Fruit fly (Drosophila melanogaster) whole organism, prepupa: Measurements from ENCODE around the gene Cand1.

ENCODE experiments used
- Blimp-1 ChIP-seq: fragments of 200-800 bp; sonication (Bioruptor generic); optimal IDR thresholded peaks from 3 replicates; lab custom pipeline; 2017; ENCODE audit warnings: missing biosample characterization, missing genetic modification characterization, mild to moderate bottlenecking, moderate library complexity, missing genetic modification reagents
- CG10631 ChIP-seq: fragments of 200-800 bp; sonication (Bioruptor generic); optimal IDR thresholded peaks from 2 replicates; lab custom pipeline; 2016; ENCODE audit warnings: missing biosample characterization, missing genetic modification characterization
- CG10669 ChIP-seq: fragments of 200-800 bp; sonication (Bioruptor generic); optimal IDR thresholded peaks from 3 replicates; lab custom pipeline; 2018; ENCODE audit warnings: missing biosample characterization, mild to moderate bottlenecking, missing genetic modification characterization, moderate library complexity
- CG11294 ChIP-seq: fragments of 200-800 bp; sonication (Bioruptor generic); IDR thresholded peaks from 2 replicates; pipeline ENCODE4 v1.3.6; 2022; ENCODE audit warnings: missing biosample characterization, missing genetic modification characterization
- CG11762 ChIP-seq: fragments of 200-800 bp; sonication (Bioruptor generic); optimal IDR thresholded peaks from 3 replicates; lab custom pipeline; 2016; ENCODE audit warnings: missing biosample characterization, missing genetic modification characterization; ENCODE audit not compliant: insufficient read depth
- CG11902 ChIP-seq: fragments of 200-800 bp; sonication (Bioruptor generic); optimal IDR thresholded peaks from 3 replicates; lab custom pipeline; 2016; ENCODE audit warnings: missing biosample characterization, missing genetic modification characterization
- CG15336 ChIP-seq: fragments of 200-800 bp; sonication (Bioruptor generic); IDR thresholded peaks from 2 replicates; pipeline ENCODE4 v1.3.6; 2022; ENCODE audit warnings: missing biosample characterization, missing genetic modification characterization
- CG1621 ChIP-seq: fragments of 200-800 bp; sonication (Bioruptor generic); optimal IDR thresholded peaks from 3 replicates; lab custom pipeline; 2018; ENCODE audit warnings: missing biosample characterization, mild to moderate bottlenecking, missing genetic modification characterization
- CG16779 ChIP-seq: fragments of 200-800 bp; sonication (Bioruptor generic); optimal IDR thresholded peaks from 3 replicates; lab custom pipeline; 2017; ENCODE audit warnings: missing biosample characterization, mild to moderate bottlenecking, missing genetic modification characterization
- CG3032 ChIP-seq: fragments of 200-800 bp; optimal IDR thresholded peaks from 2 replicates; lab custom pipeline; 2019; ENCODE audit warnings: missing biosample characterization, mild to moderate bottlenecking, missing genetic modification characterization, moderate library complexity
- CG31627 ChIP-seq: fragments of 200-800 bp; sonication (Bioruptor generic); optimal IDR thresholded peaks from 3 replicates; lab custom pipeline; 2016; ENCODE audit warnings: missing biosample characterization, missing genetic modification characterization
- CG32006 ChIP-seq: fragments of 200-800 bp; sonication (Bioruptor generic); optimal IDR thresholded peaks from 3 replicates; lab custom pipeline; 2017; ENCODE audit warnings: missing biosample characterization, mild to moderate bottlenecking, missing genetic modification characterization
- CG34406 ChIP-seq: fragments of 200-800 bp; sonication (Bioruptor generic); optimal IDR thresholded peaks from 3 replicates; lab custom pipeline; 2016; ENCODE audit warnings: missing biosample characterization, missing genetic modification characterization
- CG3919 ChIP-seq: fragments of 200-800 bp; sonication (Bioruptor generic); optimal IDR thresholded peaks from 3 replicates; lab custom pipeline; 2016; ENCODE audit warnings: missing biosample characterization, missing genetic modification characterization
- CG6163 ChIP-seq: fragments of 200-800 bp; sonication (Bioruptor generic); IDR thresholded peaks from 3 replicates; pipeline ENCODE4 v1.3.6; 2022; ENCODE audit warnings: missing biosample characterization, missing genetic modification characterization
- CG6276 ChIP-seq: fragments of 200-800 bp; sonication (Bioruptor generic); optimal IDR thresholded peaks from 2 replicates; lab custom pipeline; 2017; ENCODE audit warnings: missing biosample characterization, mild to moderate bottlenecking, missing genetic modification characterization
- CG6792 ChIP-seq: fragments of 200-800 bp; sonication (Bioruptor generic); optimal IDR thresholded peaks from 3 replicates; lab custom pipeline; 2016; ENCODE audit warnings: missing biosample characterization, missing genetic modification characterization
- CG6808 ChIP-seq: fragments of 200-800 bp; sonication (Bioruptor generic); optimal IDR thresholded peaks from 3 replicates; lab custom pipeline; 2017; ENCODE audit warnings: missing biosample characterization, missing genetic modification characterization, mild to moderate bottlenecking, moderate library complexity, missing genetic modification reagents
- CG8119 ChIP-seq: fragments of 200-800 bp; sonication (Bioruptor generic); IDR thresholded peaks from 3 replicates; pipeline ENCODE4 v1.3.6; 2022; ENCODE audit warnings: missing biosample characterization, missing genetic modification characterization
- CG8319 ChIP-seq: fragments of 200-800 bp; sonication (Bioruptor generic); optimal IDR thresholded peaks from 3 replicates; lab custom pipeline; 2016; ENCODE audit warnings: missing biosample characterization, missing genetic modification characterization
- CG9139 ChIP-seq: fragments of 200-800 bp; sonication (Bioruptor generic); optimal IDR thresholded peaks from 3 replicates; lab custom pipeline; 2017; ENCODE audit warnings: missing biosample characterization, mild to moderate bottlenecking, missing genetic modification characterization
- Eip78C ChIP-seq: fragments of 200-800 bp; sonication (Bioruptor generic); peaks from one replicate; lab custom pipeline; 2016; ENCODE audit warnings: missing biosample characterization, missing genetic modification characterization
- Eip93F ChIP-seq: fragments of 200-800 bp; sonication (Bioruptor generic); optimal IDR thresholded peaks from 2 replicates; lab custom pipeline; 2016; ENCODE audit warnings: missing biosample characterization, mild to moderate bottlenecking, missing genetic modification characterization
- Ets96B ChIP-seq: fragments of 200-800 bp; optimal IDR thresholded peaks from 2 replicates; lab custom pipeline; 2019; ENCODE audit warnings: missing biosample characterization, mild to moderate bottlenecking, missing genetic modification characterization, moderate library complexity
- Gug ChIP-seq: fragments of 200-800 bp; sonication (Bioruptor generic); IDR thresholded peaks from 2 replicates; pipeline ENCODE4 v1.3.6; 2022; ENCODE audit warnings: missing biosample characterization, missing genetic modification characterization
- Hr4 ChIP-seq: fragments of 200-800 bp; sonication (Bioruptor generic); optimal IDR thresholded peaks from 3 replicates; lab custom pipeline; 2016; ENCODE audit warnings: missing biosample characterization, missing genetic modification characterization
- Lpt ChIP-seq: fragments of 200-800 bp; sonication (Bioruptor generic); optimal IDR thresholded peaks from 3 replicates; lab custom pipeline; 2016; ENCODE audit warnings: missing biosample characterization, missing genetic modification characterization
- Met ChIP-seq: fragments of 200-800 bp; sonication (Bioruptor generic); optimal IDR thresholded peaks from 3 replicates; lab custom pipeline; 2016; ENCODE audit warnings: missing biosample characterization, missing genetic modification characterization
- OdsH ChIP-seq: fragments of 200-800 bp; sonication (Bioruptor generic); optimal IDR thresholded peaks from 3 replicates; lab custom pipeline; 2016; ENCODE audit warnings: missing biosample characterization, missing genetic modification characterization
- Sox102F ChIP-seq: fragments of 200-800 bp; sonication (Bioruptor generic); optimal IDR thresholded peaks from 2 replicates; lab custom pipeline; 2016; ENCODE audit warnings: missing biosample characterization, mild to moderate bottlenecking, missing genetic modification characterization
- Sox14 ChIP-seq: fragments of 200-800 bp; sonication (Bioruptor generic); optimal IDR thresholded peaks from 3 replicates; lab custom pipeline; 2016; ENCODE audit warnings: missing biosample characterization, missing genetic modification characterization
- Sox15 ChIP-seq: fragments of 200-800 bp; sonication (Bioruptor generic); optimal IDR thresholded peaks from 3 replicates; lab custom pipeline; 2016; ENCODE audit warnings: missing biosample characterization, missing genetic modification characterization
- achi ChIP-seq: fragments of 200-800 bp; sonication (Bioruptor generic); optimal IDR thresholded peaks from 3 replicates; lab custom pipeline; 2016; ENCODE audit warnings: missing biosample characterization, missing genetic modification characterization
- acj6 ChIP-seq: fragments of 200-800 bp; sonication (Bioruptor generic); optimal IDR thresholded peaks from 3 replicates; lab custom pipeline; 2016; ENCODE audit warnings: missing biosample characterization, missing genetic modification characterization
- cyc ChIP-seq: fragments of 200-800 bp; sonication (Bioruptor generic); optimal IDR thresholded peaks from 3 replicates; lab custom pipeline; 2016; ENCODE audit warnings: missing biosample characterization, missing genetic modification characterization
- dac ChIP-seq: fragments of 200-800 bp; sonication (Bioruptor generic); optimal IDR thresholded peaks from 2 replicates; lab custom pipeline; 2017; ENCODE audit warnings: missing biosample characterization, mild to moderate bottlenecking, missing genetic modification characterization
- eg ChIP-seq: fragments of 200-800 bp; sonication (Bioruptor generic); IDR thresholded peaks from 3 replicates; pipeline ENCODE4 v1.3.6; 2022; ENCODE audit warnings: missing biosample characterization, missing genetic modification characterization
- fd59A ChIP-seq: fragments of 200-800 bp; sonication (Bioruptor generic); optimal IDR thresholded peaks from 2 replicates; lab custom pipeline; 2017; ENCODE audit warnings: missing biosample characterization, mild to moderate bottlenecking, missing genetic modification characterization, missing genetic modification reagents
- fd85E ChIP-seq: fragments of 200-800 bp; sonication (Bioruptor generic); optimal IDR thresholded peaks from 3 replicates; lab custom pipeline; 2016; ENCODE audit warnings: missing biosample characterization, missing genetic modification characterization
- fkh ChIP-seq: fragments of 200-800 bp; sonication (Bioruptor generic); optimal IDR thresholded peaks from 3 replicates; lab custom pipeline; 2017; ENCODE audit warnings: missing biosample characterization, mild to moderate bottlenecking, missing genetic modification characterization, moderate library complexity
- lz ChIP-seq: fragments of 200-800 bp; sonication (Bioruptor generic); optimal IDR thresholded peaks from 3 replicates; lab custom pipeline; 2016; ENCODE audit warnings: missing biosample characterization, missing genetic modification characterization
- net ChIP-seq: fragments of 200-800 bp; sonication (Bioruptor generic); optimal IDR thresholded peaks from 3 replicates; lab custom pipeline; 2016; ENCODE audit warnings: missing biosample characterization, missing genetic modification characterization
- salr ChIP-seq, 2 experiments: fragments of 200-800 bp; sonication (Bioruptor generic); optimal IDR thresholded peaks; 3 replicates each; lab custom pipeline; 2016 to 2018; ENCODE audit warnings: missing biosample characterization in 2 of 2, missing genetic modification characterization in 2 of 2, mild to moderate bottlenecking in 1 of 2
- spab ChIP-seq: fragments of 200-800 bp; sonication (Bioruptor generic); optimal IDR thresholded peaks from 2 replicates; lab custom pipeline; 2017; ENCODE audit warnings: missing biosample characterization, mild to moderate bottlenecking, missing genetic modification characterization, missing genetic modification reagents
- ss ChIP-seq, 2 experiments: fragments of 200-800 bp; sonication (Bioruptor generic); optimal IDR thresholded peaks; 2 replicates in 1 of 2; 3 replicates in 1 of 2; lab custom pipeline; 2017 to 2018; ENCODE audit warnings: mild to moderate bottlenecking in 2 of 2, missing biosample characterization in 2 of 2, missing genetic modification characterization in 2 of 2, moderate library complexity in 1 of 2
- svp ChIP-seq: fragments of 200-800 bp; sonication (Bioruptor generic); peaks from one replicate; lab custom pipeline; 2016; ENCODE audit warnings: missing biosample characterization, missing genetic modification characterization
- topi ChIP-seq: fragments of 200-800 bp; sonication (Bioruptor generic); optimal IDR thresholded peaks from 3 replicates; lab custom pipeline; 2016; ENCODE audit warnings: missing biosample characterization, missing genetic modification characterization
- vri ChIP-seq: fragments of 200-800 bp; sonication (Bioruptor generic); optimal IDR thresholded peaks from 3 replicates; lab custom pipeline; 2016; ENCODE audit warnings: missing biosample characterization, mild to moderate bottlenecking, missing genetic modification characterization

Cand1 gene

DNA sequence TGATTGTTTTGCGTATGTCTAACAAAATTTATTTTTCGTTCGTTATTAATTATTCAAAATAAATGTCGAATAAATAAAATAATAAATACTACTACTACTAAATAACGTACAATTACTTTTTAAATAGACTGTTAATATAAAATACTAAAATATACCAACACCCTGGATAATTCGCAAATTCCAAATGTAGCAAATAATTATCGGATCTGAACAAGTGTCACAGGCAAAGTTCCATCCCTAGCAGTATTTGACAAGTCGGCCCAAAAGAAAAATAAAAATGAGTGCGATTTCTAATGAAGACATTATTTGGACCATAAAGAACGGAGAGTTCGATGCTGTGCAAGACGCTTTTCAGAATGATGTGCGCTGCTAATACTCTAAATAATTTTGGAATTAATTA lies 21.1 kb downstream of the Cand1 start, which contains the start of gene CG31715 (continued):
- TF ChIP-seq Hr4: peak; percentile 16
- no peak for TF ChIP-seq Lpt (GFP tag; lab: Kevin White, UChicago)
- peak; percentile 3 for TF ChIP-seq acj6 (GFP tag; lab: Kevin White, UChicago)
- no peak for TF ChIP-seq CG3032 (tag; lab: Kevin White, UChicago)
- no peak for TF ChIP-seq CG11762
- no peak for TF ChIP-seq net (GFP tag; lab: Kevin White, UChicago)
- no peak for TF ChIP-seq CG1621 (tag; lab: Kevin White, UChicago)
- no peak for TF ChIP-seq salr (GFP tag; optimal IDR thresholded peaks at IDR 0.05; lab: Kevin White, UChicago)
- TF ChIP-seq CG16779: no peak
- no peak for TF ChIP-seq CG9139 (GFP tag; lab: Kevin White, UChicago)
- no peak for TF ChIP-seq CG11294 (GFP tag; lab: Robert Waterston, UW)
- TF ChIP-seq Met: peak; percentile 13
- TF ChIP-seq CG10631: peak; percentile 10
- no peak for TF ChIP-seq fkh (GFP tag; lab: Kevin White, UChicago)
- TF ChIP-seq CG8319: no peak
- TF ChIP-seq ss (GFP tag; optimal IDR thresholded peaks at IDR 0.05; lab: Kevin White, UChicago): no peak
- peak; percentile 3 for TF ChIP-seq Sox14 (GFP tag; lab: Kevin White, UChicago)
- TF ChIP-seq topi: no peak
- no peak for TF ChIP-seq CG6792 (GFP tag; lab: Kevin White, UChicago)
- TF ChIP-seq CG8119 (GFP tag; lab: Robert Waterston, UW): no peak
- peak; percentile 17 for TF ChIP-seq Eip93F
- peak; percentile 58 for TF ChIP-seq svp
- no peak for TF ChIP-seq CG32006 (GFP tag; lab: Kevin White, UChicago)
- TF ChIP-seq fd85E: no peak
- TF ChIP-seq cyc (GFP tag; lab: Kevin White, UChicago): no peak
- TF ChIP-seq Eip78C (GFP tag; lab: Kevin White, UChicago): no peak
- TF ChIP-seq CG3919 (GFP tag; lab: Kevin White, UChicago): no peak
- no peak; the same call in 1 of the 2 replicates for TF ChIP-seq CG15336 (GFP tag; lab: Robert Waterston, UW)
- TF ChIP-seq CG6163 (GFP tag; lab: Robert Waterston, UW): no peak
- no peak for TF ChIP-seq Blimp-1
- TF ChIP-seq, all 60 proteins: peak for 16

dm6 chr2L:10339841-10340240 lies 22.7 kb downstream of the Cand1 start:
- TF ChIP-seq vri (GFP tag; lab: Kevin White, UChicago) (no peak), Eip78C (GFP tag; lab: Kevin White, UChicago) (peak; percentile 24), svp (peak; percentile 71)

DNA sequence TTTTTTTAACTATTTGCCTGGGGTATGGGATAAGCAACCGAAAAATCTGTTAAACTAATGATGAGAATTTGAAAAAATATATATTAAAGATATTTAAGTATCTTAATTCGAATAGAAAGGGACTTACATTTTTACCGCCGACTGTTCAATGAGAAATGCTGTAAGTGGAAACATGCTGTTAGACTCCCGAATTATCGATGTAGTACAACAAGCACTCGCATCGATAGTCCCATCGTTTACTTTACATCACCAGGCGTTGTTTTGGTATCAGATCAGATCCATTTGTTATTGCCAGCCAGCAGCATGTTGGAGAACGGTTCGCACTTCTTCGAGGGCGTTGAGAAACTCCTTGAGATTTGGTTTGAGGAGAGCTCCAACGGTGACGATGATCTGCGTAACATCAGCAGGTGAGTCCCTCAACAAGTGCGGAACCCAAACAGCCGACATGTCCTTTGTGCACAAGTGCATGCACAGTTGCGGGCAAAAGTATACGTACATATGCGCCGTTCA lies 23.2 kb downstream of the Cand1 start, which contains the start of gene SamDC:
Gene SamDC (plus strand): TSS at position 246 of the 510 bp plus-strand sequence.
- TF ChIP-seq Sox102F: peak; percentile 8
- no peak for TF ChIP-seq Gug (GFP tag; lab: Robert Waterston, UW)
- TF ChIP-seq CG10669 (GFP tag; lab: Kevin White, UChicago): no peak
- peak; percentile 1 for TF ChIP-seq achi (GFP tag; lab: Kevin White, UChicago)
- no peak for TF ChIP-seq CG6808 (GFP tag; lab: Kevin White, UChicago)
- TF ChIP-seq CG11294 (GFP tag; lab: Robert Waterston, UW): no peak
- TF ChIP-seq fd59A (GFP tag; lab: Kevin White, UChicago): no peak
- no peak for TF ChIP-seq Sox15
- no peak for TF ChIP-seq eg (GFP tag; lab: Robert Waterston, UW)
- no peak for TF ChIP-seq ss (GFP tag; optimal IDR thresholded peaks at IDR 0.05; lab: Kevin White, UChicago)
- no peak for TF ChIP-seq spab (GFP tag; lab: Kevin White, UChicago)
- peak; percentile 45 for TF ChIP-seq CG10631
- peak; percentile 21 for TF ChIP-seq CG3919 (GFP tag; lab: Kevin White, UChicago)
- no peak for TF ChIP-seq CG11902 (GFP tag; lab: Kevin White, UChicago)
- no peak for TF ChIP-seq CG9139 (GFP tag; lab: Kevin White, UChicago)
- TF ChIP-seq dac (GFP tag; lab: Kevin White, UChicago): no peak
- no peak for TF ChIP-seq Ets96B (tag; lab: Kevin White, UChicago)
- TF ChIP-seq CG1621 (tag; lab: Kevin White, UChicago): no peak
- peak; percentile 30 for TF ChIP-seq acj6 (GFP tag; lab: Kevin White, UChicago)
- peak; percentile 63 for TF ChIP-seq CG15336 (GFP tag; lab: Robert Waterston, UW)
- no peak for TF ChIP-seq CG34406
- TF ChIP-seq CG8119 (GFP tag; lab: Robert Waterston, UW): no peak
- TF ChIP-seq lz (GFP tag; lab: Kevin White, UChicago): peak; percentile 15
- TF ChIP-seq CG6276 (GFP tag; lab: Kevin White, UChicago): no peak
- peak in 1 of 2 experiments; percentile 33 for TF ChIP-seq salr (GFP tag; optimal IDR thresholded peaks at IDR 0.05; lab: Kevin White, UChicago)
- no peak for TF ChIP-seq CG31627
- TF ChIP-seq Lpt (GFP tag; lab: Kevin White, UChicago): peak; percentile 16
- no peak for TF ChIP-seq CG8319
- TF ChIP-seq Met: peak; percentile 18
- peak; percentile 31 for TF ChIP-seq OdsH (GFP tag; lab: Kevin White, UChicago)
